Worm (Caenorhabditis elegans): Measurements from ENCODE around the gene nep-4.

Gene nep-4

DNA sequence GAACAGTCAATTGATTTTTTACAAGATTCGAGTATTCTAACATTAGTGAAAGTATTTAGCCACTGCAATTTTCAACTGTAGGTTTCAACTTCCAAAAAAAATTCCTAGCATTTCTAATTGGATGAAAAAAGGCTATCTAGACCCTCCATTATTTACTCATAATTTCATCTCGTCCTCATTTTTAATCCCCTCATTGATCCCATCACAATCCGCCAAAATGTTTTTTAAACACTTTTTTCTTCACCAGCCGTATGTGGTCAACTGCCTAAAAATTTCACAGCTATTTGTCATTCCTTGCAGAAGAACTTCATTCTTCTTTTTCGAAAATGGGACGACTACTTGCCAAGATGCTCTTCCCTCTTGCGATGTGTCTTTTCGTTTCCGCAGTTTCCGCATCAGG lies 9.9 kb downstream of the nep-4 start, which contains the start of gene rig-3:
Gene rig-3 (plus strand): TSS at position 301 of the 400 bp plus-strand sequence.
- no peak for TF ChIP-seq zfp-3 (GFP tag; conservative IDR thresholded peaks at IDR 0.05)
- TF ChIP-seq unc-62 (GFP tag; optimal IDR thresholded peaks at IDR 0.05 in 1 of 2) = peak in 1 of 2 experiments; percentile 87
- TF ChIP-seq unc-62 (tag; optimal IDR thresholded peaks at IDR 0.05) = no peak
- no peak for TF ChIP-seq attf-4 (tag; optimal IDR thresholded peaks at IDR 0.05)
- TF ChIP-seq hmg-1.1 (GFP tag; IDR thresholded peaks at IDR 0.05) = no peak
- no peak for TF ChIP-seq madf-9 (GFP tag; conservative IDR thresholded peaks at IDR 0.05)
- no peak for TF ChIP-seq dmd-9 (GFP tag; IDR thresholded peaks at IDR 0.05)
- TF ChIP-seq aha-1 (tag) = no peak

DNA sequence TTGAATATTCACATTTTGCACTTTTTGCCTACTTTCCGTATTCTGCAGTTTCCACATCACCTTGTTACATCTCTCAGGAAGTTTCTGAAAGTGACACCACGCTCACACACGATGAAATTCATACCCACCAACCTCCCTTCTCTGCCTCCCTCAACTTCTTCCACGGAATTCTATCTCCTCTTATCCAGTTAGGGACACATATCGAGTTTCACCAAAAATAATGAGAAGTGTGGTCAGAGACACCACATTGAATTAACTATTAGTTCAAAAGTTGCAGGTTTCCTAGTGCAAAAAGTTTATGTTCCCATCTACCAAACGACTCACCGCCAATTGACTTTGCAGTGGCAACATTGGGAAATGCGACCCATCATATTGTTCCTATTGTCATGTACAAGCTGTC lies 12.8 kb downstream of the nep-4 start:
- TF ChIP-seq aha-1 (tag) (peak; percentile 29), set-16 (GFP tag; IDR thresholded peaks at IDR 0.05) (no peak), unc-62 (GFP tag; optimal IDR thresholded peaks at IDR 0.05 in 1 of 2) (peak in 1 of 2 experiments; percentile 96), unc-62 (tag; optimal IDR thresholded peaks at IDR 0.05) (no peak), lin-1 (GFP tag; IDR thresholded peaks at IDR 0.05) (no peak), egl-43 (GFP tag; IDR thresholded peaks at IDR 0.05) (no peak), dpl-1 (GFP tag; optimal IDR thresholded peaks at IDR 0.05) (no peak)

ce11 chrX:6848596-6848995 lies 14.6 kb downstream of the nep-4 start:
- TF ChIP-seq aha-1 (tag) (peak; percentile 72), lir-3 (tag; optimal IDR thresholded peaks at IDR 0.05) (no peak)

DNA sequence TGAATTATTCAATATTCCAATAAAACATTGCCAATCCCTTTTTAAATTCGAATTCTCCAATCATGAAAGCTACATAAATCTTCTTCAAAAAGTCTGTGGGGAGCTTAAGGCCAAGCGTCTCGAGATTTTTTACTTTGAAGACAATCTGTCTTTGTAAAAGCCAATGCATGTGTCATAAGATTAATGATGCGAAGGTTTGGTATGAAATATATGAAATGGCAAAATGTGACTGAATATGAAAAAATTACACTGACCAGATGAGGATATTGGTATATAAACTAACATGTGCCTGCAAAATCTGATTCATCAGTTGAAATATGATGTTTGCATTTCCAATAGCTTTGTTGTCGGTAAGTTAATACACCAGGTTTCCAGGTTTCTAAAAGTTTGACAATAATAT lies 17.3 kb downstream of the nep-4 start, which contains the start of gene C53B7.2:
Gene C53B7.2 (plus strand): TSS at position 301 of the 400 bp plus-strand sequence.
- TF ChIP-seq ZK337.2 (GFP tag; IDR thresholded peaks at IDR 0.05) = no peak
- TF ChIP-seq madf-9 (GFP tag; conservative IDR thresholded peaks at IDR 0.05) = no peak
- no peak for TF ChIP-seq ZK546.5 (tag; optimal IDR thresholded peaks at IDR 0.05)
- peak; percentile 33; the same call in 1 of the 2 replicates for TF ChIP-seq pha-4 (GFP tag; IDR thresholded peaks at IDR 0.05)
- no peak for TF ChIP-seq pha-4 (tag; optimal IDR thresholded peaks at IDR 0.05)
- no peak for TF ChIP-seq T20F7.1 (GFP tag; optimal IDR thresholded peaks at IDR 0.05)
- no peak for TF ChIP-seq daf-8 (GFP tag; IDR thresholded peaks at IDR 0.05)

ce11 chrX:6844394-6845072 lies 18.7 kb downstream of the nep-4 start, which contains the start of gene C53B7.3:
TSS of gene C53B7.3 (plus strand) at chrX:6844755.
- TF ChIP-seq daf-16 (GFP tag; optimal IDR thresholded peaks at IDR 0.05) = peak in 1 of 2 experiments; percentile 78
- TF ChIP-seq daf-16 (tag; optimal IDR thresholded peaks at IDR 0.05) = no peak
- TF ChIP-seq pha-4 (GFP tag; IDR thresholded peaks at IDR 0.05) = no peak
- peak; percentile 44 for TF ChIP-seq pha-4 (tag; optimal IDR thresholded peaks at IDR 0.05)
- no peak for TF ChIP-seq nhr-48 (tag; optimal IDR thresholded peaks at IDR 0.05)
- TF ChIP-seq lir-3 (tag; optimal IDR thresholded peaks at IDR 0.05) = no peak
- TF ChIP-seq unc-62 (GFP tag; optimal IDR thresholded peaks at IDR 0.05 in 1 of 2) = peak in 1 of 2 experiments; percentile 92
- TF ChIP-seq unc-62 (tag; optimal IDR thresholded peaks at IDR 0.05) = no peak

- TF ChIP-seq F44E2.7 (GFP tag; IDR thresholded peaks at IDR 0.05) (no peak), nhr-102 (tag; optimal IDR thresholded peaks at IDR 0.05) (peak; percentile 21), rbr-2 (tag; optimal IDR thresholded peaks at IDR 0.05) (peak; percentile 71), nhr-11 (tag; optimal IDR thresholded peaks at IDR 0.05) (peak; percentile 86), ZK546.5 (tag; optimal IDR thresholded peaks at IDR 0.05) (no peak), mes-2 (tag; optimal IDR thresholded peaks at IDR 0.05; ENCODE audit: poor library complexity, severe bottlenecking) (peak; percentile 88), lin-13 (GFP tag; optimal IDR thresholded peaks at IDR 0.05) (peak; percentile 78), hmg-1.1 (GFP tag; IDR thresholded peaks at IDR 0.05) (peak; percentile 73), duxl-1 (tag; optimal IDR thresholded peaks at IDR 0.05; ENCODE audit: poor library complexity) (peak; percentile 22), aha-1 (tag) (peak; percentile 96), lin-38 (GFP tag; IDR thresholded peaks at IDR 0.05) (peak; percentile 97), lin-15B (tag; optimal IDR thresholded peaks at IDR 0.05) (peak; percentile 57), T26A8.4 (GFP tag; IDR thresholded peaks at IDR 0.05) (peak; percentile 57), dmd-6 (GFP tag; IDR thresholded peaks at IDR 0.05) (peak; percentile 56), dpl-1 (GFP tag; optimal IDR thresholded peaks at IDR 0.05) (peak; percentile 73), ceh-20 (GFP tag; IDR thresholded peaks at IDR 0.05) (0 out of 2 replicates have a peak, but pooled peaks have one; percentile 43), F37D6.2 (tag; optimal IDR thresholded peaks at IDR 0.05) (peak; percentile 0), ctbp-1 (GFP tag; IDR thresholded peaks at IDR 0.05) (0 out of 2 replicates have a peak, but pooled peaks have one; percentile 39), gei-8 (GFP tag; optimal IDR thresholded peaks at IDR 0.05) (no peak), Y48G9A.11 (GFP tag; IDR thresholded peaks at IDR 0.05) (no peak), nhr-28 (tag; optimal IDR thresholded peaks at IDR 0.05) (peak; percentile 88)
Measured at ce11 chrX:6840670-6841308, 22.4 kb downstream of the nep-4 start, which contains the start of the genes glr-6 and asg-2. TSS of gene glr-6 (minus strand) at chrX:6840720. TSS of gene asg-2 (plus strand) at chrX:6841258.

All from whole organism, L4 larva.